Worm (Caenorhabditis elegans): ENCODE results near the gene Y42H9AR.5.

Y42H9AR.5 gene

DNA sequence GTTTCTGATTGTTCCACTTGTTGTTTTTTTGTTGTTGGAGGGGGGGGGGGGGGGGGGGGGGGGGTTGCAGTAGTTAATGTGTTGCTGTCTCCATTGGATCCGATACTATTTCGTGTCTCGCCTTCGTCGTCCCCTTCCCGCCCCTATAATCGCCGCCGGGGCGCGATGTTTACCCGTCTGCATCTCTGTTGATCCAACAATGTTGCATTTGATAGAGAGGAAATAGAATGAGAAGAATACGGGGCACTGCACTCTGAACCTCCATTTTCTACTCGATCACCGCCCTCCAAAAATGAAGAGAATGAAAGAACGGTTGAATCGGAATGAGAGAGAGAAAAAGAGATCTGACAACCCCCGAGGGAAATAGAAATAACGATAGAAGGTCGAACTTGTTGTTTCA lies 34.6 kb upstream of the Y42H9AR.5 start (continued):
- TF ChIP-seq egl-27 (tag; optimal IDR thresholded peaks at IDR 0.05) (no peak), pqm-1 (tag; optimal IDR thresholded peaks at IDR 0.05) (no peak), unc-86 (tag; optimal IDR thresholded peaks at IDR 0.05) (no peak), zip-4 (GFP tag; optimal IDR thresholded peaks at IDR 0.05) (no peak), ces-1 (GFP tag; optimal IDR thresholded peaks at IDR 0.05) (no peak), grh-1 (GFP tag; IDR thresholded peaks at IDR 0.05) (no peak), unc-98 (GFP tag; IDR thresholded peaks at IDR 0.05) (no peak), fkh-4 (tag; optimal IDR thresholded peaks at IDR 0.05; ENCODE audit: borderline replicate concordance) (no peak), swsn-7 (tag; optimal IDR thresholded peaks at IDR 0.05) (peak; percentile 8), lin-39 (tag; optimal IDR thresholded peaks at IDR 0.05) (no peak), ceh-90 (tag; optimal IDR thresholded peaks at IDR 0.05) (no peak), mep-1 (tag; optimal IDR thresholded peaks at IDR 0.05) (peak; percentile 75), lin-15B (tag; optimal IDR thresholded peaks at IDR 0.05) (no peak), ceh-82 (tag; optimal IDR thresholded peaks at IDR 0.05) (peak in 1 of 3 experiments; percentile 41), C16A3.4 (tag; optimal IDR thresholded peaks at IDR 0.05) (no peak), alr-1 (tag; optimal IDR thresholded peaks at IDR 0.05; ENCODE audit: borderline replicate concordance) (no peak), xbp-1 (tag; optimal IDR thresholded peaks at IDR 0.05) (no peak), hlh-4 (tag; optimal IDR thresholded peaks at IDR 0.05) (no peak), lin-35 (GFP tag; optimal IDR thresholded peaks at IDR 0.05) (no peak), nhr-47 (tag; optimal IDR thresholded peaks at IDR 0.05) (no peak), ztf-4 (tag; optimal IDR thresholded peaks at IDR 0.05) (no peak), sox-4 (tag; optimal IDR thresholded peaks at IDR 0.05) (no peak), nhr-84 (tag; optimal IDR thresholded peaks at IDR 0.05) (no peak), Y116A8C.19 (tag; optimal IDR thresholded peaks at IDR 0.05; ENCODE audit: borderline replicate concordance) (no peak), nhr-85 (tag) (peak; percentile 90), unc-30 (tag; optimal IDR thresholded peaks at IDR 0.05) (no peak), C34B4.2 (tag; optimal IDR thresholded peaks at IDR 0.05) (no peak), unc-62 (GFP tag; optimal IDR thresholded peaks at IDR 0.05) (no peak), fkh-10 (GFP tag; optimal IDR thresholded peaks at IDR 0.05) (no peak), lin-13 (GFP tag; optimal IDR thresholded peaks at IDR 0.05) (no peak), lsy-2 (tag; optimal IDR thresholded peaks at IDR 0.05) (peak in 1 of 2 experiments; percentile 34), ceh-63 (GFP tag; optimal IDR thresholded peaks at IDR 0.05) (no peak), ets-5 (GFP tag; IDR thresholded peaks at IDR 0.05) (no peak), F16B12.6 (tag; optimal IDR thresholded peaks at IDR 0.05) (no peak), ztf-11 (tag; optimal IDR thresholded peaks at IDR 0.05) (no peak), snu-23 (GFP tag; optimal IDR thresholded peaks at IDR 0.05) (peak; percentile 47), efl-1 (optimal IDR thresholded peaks at IDR 0.05) (no peak), efl-1 (GFP tag; optimal IDR thresholded peaks at IDR 0.05 in 1 of 2) (peak in 1 of 2 experiments; percentile 89), fos-1 (tag; optimal IDR thresholded peaks at IDR 0.05) (no peak), jun-1 (tag; optimal IDR thresholded peaks at IDR 0.05) (no peak), nhr-71 (tag; optimal IDR thresholded peaks at IDR 0.05) (peak; percentile 12), hpl-2 (GFP tag; optimal IDR thresholded peaks at IDR 0.05) (no peak), dpl-1 (GFP tag; optimal IDR thresholded peaks at IDR 0.05) (peak in 1 of 3 experiments; percentile 23)

DNA sequence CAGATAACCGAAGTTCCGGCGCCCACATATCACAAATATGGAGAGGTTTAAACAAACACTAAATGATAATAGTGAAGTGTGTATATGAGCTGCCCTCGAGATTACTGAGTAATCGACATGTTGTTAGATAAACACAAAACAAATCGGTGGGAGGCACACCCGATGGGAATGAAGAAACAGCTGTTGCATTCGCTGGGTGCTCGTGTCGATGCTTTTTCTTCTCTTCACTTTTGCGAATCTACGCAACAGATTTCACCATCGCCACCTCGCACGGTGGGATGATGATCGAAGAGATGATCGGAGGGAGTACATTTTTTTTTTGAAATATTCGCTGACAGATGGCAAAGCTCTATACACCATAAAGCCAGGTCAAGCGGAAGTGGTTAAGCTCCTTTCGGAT lies 34.1 kb upstream of the Y42H9AR.5 start:
- TF ChIP-seq unc-130 (tag; optimal IDR thresholded peaks at IDR 0.05) (peak; percentile 9), skn-1 (tag; optimal IDR thresholded peaks at IDR 0.05) (peak; percentile 36), mdl-1 (tag; optimal IDR thresholded peaks at IDR 0.05) (peak in 1 of 2 experiments; percentile 24), unc-62 (GFP tag; optimal IDR thresholded peaks at IDR 0.05) (no peak), dsc-1 (tag; optimal IDR thresholded peaks at IDR 0.05) (peak; percentile 9), ztf-4 (tag; optimal IDR thresholded peaks at IDR 0.05) (no peak), rnt-1 (tag; optimal IDR thresholded peaks at IDR 0.05) (peak; percentile 63)
